Worm (Caenorhabditis elegans) whole organism, L2 larva: ENCODE measurements around the gene daf-6.

Experiments used
- C34F6.9 ChIP-seq: fragments of 150-350 bp; optimal IDR thresholded peaks from 2 replicates; lab custom pipeline; 2014; ENCODE audit warnings: missing biosample characterization, missing genetic modification characterization
- F13H6.1 ChIP-seq: sonication (generic microtip); optimal IDR thresholded peaks from 2 replicates; lab custom pipeline; 2016; ENCODE audit warnings: missing genetic modification characterization, missing compliant biosample characterization
- R02D3.7 ChIP-seq: fragments of 150-350 bp; optimal IDR thresholded peaks from 2 replicates; lab custom pipeline; 2014; ENCODE audit warnings: missing biosample characterization, missing genetic modification characterization
- Y55F3AM.14 ChIP-seq: fragments of 200-800 bp; sonication (Bioruptor generic); optimal IDR thresholded peaks from 2 replicates; lab custom pipeline; 2018; ENCODE audit warnings: mild to moderate bottlenecking, missing genetic modification characterization, missing compliant biosample characterization
- ZK546.5 ChIP-seq: sonication (generic microtip); optimal IDR thresholded peaks from 2 replicates; lab custom pipeline; 2017; ENCODE audit warnings: missing biosample characterization, missing genetic modification characterization
- alr-1 ChIP-seq: fragments of 150-350 bp; optimal IDR thresholded peaks from 2 replicates; lab custom pipeline; 2014; ENCODE audit warnings: missing biosample characterization, missing genetic modification characterization
- aly-2 ChIP-seq: fragments of 150-350 bp; optimal IDR thresholded peaks from 2 replicates; lab custom pipeline; 2014; ENCODE audit warnings: missing biosample characterization, missing genetic modification characterization
- ama-1 ChIP-seq: fragments of 150-350 bp; optimal IDR thresholded peaks from 2 replicates; lab custom pipeline; 2018; ENCODE audit warnings: inconsistent platforms
- blmp-1 ChIP-seq: sonication (generic microtip); optimal IDR thresholded peaks from 2 replicates; lab custom pipeline; 2017; ENCODE audit warnings: missing genetic modification characterization, mild to moderate bottlenecking, missing compliant biosample characterization, antibody characterized with exemption, moderate library complexity; ENCODE audit not compliant: insufficient read depth
- ceh-16 ChIP-seq: fragments of 150-350 bp; optimal IDR thresholded peaks from 2 replicates; lab custom pipeline; 2014; ENCODE audit warnings: missing biosample characterization, missing genetic modification characterization
- ceh-82 ChIP-seq: fragments of 150-350 bp; optimal IDR thresholded peaks from 2 replicates; lab custom pipeline; 2014; ENCODE audit warnings: missing biosample characterization, missing genetic modification characterization
- crh-2 ChIP-seq: sonication (generic microtip); optimal IDR thresholded peaks from 2 replicates; lab custom pipeline; 2017; ENCODE audit warnings: missing biosample characterization, missing genetic modification characterization
- dmd-4 ChIP-seq: sonication (generic microtip); optimal IDR thresholded peaks from 2 replicates; lab custom pipeline; 2017; ENCODE audit warnings: missing biosample characterization, missing genetic modification characterization
- egl-27 ChIP-seq: sonication (generic microtip); optimal IDR thresholded peaks from 3 replicates; lab custom pipeline; 2017; ENCODE audit warnings: missing biosample characterization, missing genetic modification reagents, missing genetic modification characterization
- elt-1 ChIP-seq: fragments of 150-350 bp; optimal IDR thresholded peaks from 2 replicates; lab custom pipeline; 2014; ENCODE audit warnings: missing biosample characterization, missing genetic modification characterization
- elt-3 ChIP-seq: sonication (generic microtip); optimal IDR thresholded peaks from 2 replicates; lab custom pipeline; 2017; ENCODE audit warnings: missing biosample characterization, missing genetic modification characterization
- fos-1 ChIP-seq: fragments of 150-350 bp; optimal IDR thresholded peaks from 2 replicates; lab custom pipeline; 2014; ENCODE audit warnings: missing biosample characterization, missing genetic modification characterization
- gmeb-1 ChIP-seq: fragments of 150-350 bp; optimal IDR thresholded peaks from 2 replicates; lab custom pipeline; 2014; ENCODE audit warnings: missing biosample characterization, missing genetic modification characterization
- lin-11 ChIP-seq: fragments of 150-350 bp; sonication (generic microtip); optimal IDR thresholded peaks from 2 replicates; lab custom pipeline; 2014; ENCODE audit warnings: missing biosample characterization, missing genetic modification characterization, inconsistent platforms, mixed read lengths
- lin-13 ChIP-seq: fragments of 150-350 bp; optimal IDR thresholded peaks from 2 replicates; lab custom pipeline; 2014; ENCODE audit warnings: missing biosample characterization, missing genetic modification reagents, missing genetic modification characterization
- lin-39 ChIP-seq: fragments of 150-350 bp; optimal IDR thresholded peaks from 2 replicates; lab custom pipeline; 2014; ENCODE audit warnings: missing biosample characterization, missing genetic modification reagents, missing genetic modification characterization
- lsy-2 ChIP-seq, 2 experiments: fragments of 150-350 bp in 1 of 2; sonication (generic microtip) in 1 of 2; optimal IDR thresholded peaks; 2 replicates each; lab custom pipeline; 2014 to 2017; ENCODE audit warnings: missing biosample characterization in 2 of 2, missing genetic modification characterization in 2 of 2
- mab-5 ChIP-seq: fragments of 150-350 bp; optimal IDR thresholded peaks from 2 replicates; lab custom pipeline; 2014; ENCODE audit warnings: missing biosample characterization, missing genetic modification characterization
- mbf-1 ChIP-seq: sonication (generic microtip); optimal IDR thresholded peaks from 2 replicates; lab custom pipeline; 2017; ENCODE audit warnings: missing biosample characterization, missing genetic modification characterization
- mdl-1 ChIP-seq, 2 experiments: fragments of 150-350 bp in 1 of 2; sonication (generic microtip) in 1 of 2; optimal IDR thresholded peaks; 2 replicates each; lab custom pipeline; 2017; ENCODE audit warnings: missing biosample characterization in 2 of 2, missing genetic modification characterization in 2 of 2
- nhr-10 ChIP-seq: sonication (generic microtip); optimal IDR thresholded peaks from 2 replicates; lab custom pipeline; 2017; ENCODE audit warnings: missing biosample characterization, missing genetic modification characterization
- nhr-11 ChIP-seq: fragments of 150-350 bp; optimal IDR thresholded peaks from 2 replicates; lab custom pipeline; 2014; ENCODE audit warnings: missing biosample characterization, missing genetic modification characterization
- nhr-12 ChIP-seq: fragments of 150-350 bp; optimal IDR thresholded peaks from 2 replicates; lab custom pipeline; 2014; ENCODE audit warnings: missing biosample characterization, missing genetic modification characterization
- nhr-129 ChIP-seq: fragments of 150-350 bp; optimal IDR thresholded peaks from 2 replicates; lab custom pipeline; 2014; ENCODE audit warnings: missing biosample characterization, missing genetic modification characterization
- nhr-21 ChIP-seq: fragments of 150-350 bp; optimal IDR thresholded peaks from 2 replicates; lab custom pipeline; 2014; ENCODE audit warnings: missing biosample characterization, missing genetic modification characterization
- nhr-23 ChIP-seq: fragments of 150-350 bp; optimal IDR thresholded peaks from 2 replicates; lab custom pipeline; 2014; ENCODE audit warnings: missing biosample characterization, missing genetic modification reagents, missing genetic modification characterization
- nhr-237 ChIP-seq: fragments of 150-350 bp; optimal IDR thresholded peaks from 2 replicates; lab custom pipeline; 2014; ENCODE audit warnings: missing biosample characterization, missing genetic modification characterization
- nhr-25 ChIP-seq: fragments of 150-350 bp; sonication (generic microtip); optimal IDR thresholded peaks from 3 replicates; lab custom pipeline; 2014; ENCODE audit warnings: missing biosample characterization, missing genetic modification characterization
- nhr-6 ChIP-seq: fragments of 150-350 bp; optimal IDR thresholded peaks from 2 replicates; lab custom pipeline; 2014; ENCODE audit warnings: missing biosample characterization, missing genetic modification characterization
- nhr-77 ChIP-seq: fragments of 150-350 bp; optimal IDR thresholded peaks from 2 replicates; lab custom pipeline; 2014; ENCODE audit warnings: missing biosample characterization, missing genetic modification characterization
- peb-1 ChIP-seq: fragments of 150-350 bp; optimal IDR thresholded peaks from 2 replicates; lab custom pipeline; 2014; ENCODE audit warnings: missing biosample characterization, missing genetic modification characterization
- sem-4 ChIP-seq: fragments of 150-350 bp; optimal IDR thresholded peaks from 2 replicates; lab custom pipeline; 2014; ENCODE audit warnings: missing biosample characterization, missing genetic modification reagents, missing genetic modification characterization
- skn-1 ChIP-seq: sonication (generic microtip); optimal IDR thresholded peaks from 2 replicates; lab custom pipeline; 2017; ENCODE audit warnings: missing biosample characterization, missing genetic modification characterization
- sma-3 ChIP-seq: sonication (generic microtip); optimal IDR thresholded peaks from 2 replicates; lab custom pipeline; 2016; ENCODE audit warnings: missing genetic modification reagents, missing genetic modification characterization, missing compliant biosample characterization
- sma-9 ChIP-seq, 2 experiments: fragments of 150-350 bp in 1 of 2; sonication (generic microtip) in 1 of 2; optimal IDR thresholded peaks; 2 replicates each; lab custom pipeline; 2014 to 2016; ENCODE audit warnings: missing genetic modification characterization in 2 of 2, mild to moderate bottlenecking in 1 of 2, missing biosample characterization in 1 of 2, missing compliant biosample characterization in 1 of 2, missing genetic modification reagents in 1 of 2, moderate library complexity in 1 of 2
- snpc-4 ChIP-seq: fragments of 150-350 bp; optimal IDR thresholded peaks from 2 replicates; lab custom pipeline; 2014; ENCODE audit warnings: missing biosample characterization, missing genetic modification characterization
- unc-39 ChIP-seq: fragments of 150-350 bp; optimal IDR thresholded peaks from 2 replicates; lab custom pipeline; 2014; ENCODE audit warnings: missing biosample characterization, missing genetic modification characterization
- unc-55 ChIP-seq: fragments of 150-350 bp; sonication (generic microtip); optimal IDR thresholded peaks from 3 replicates; lab custom pipeline; 2014; ENCODE audit warnings: missing biosample characterization, missing genetic modification reagents, missing genetic modification characterization
- unc-62 ChIP-seq: fragments of 150-350 bp; optimal IDR thresholded peaks from 2 replicates; lab custom pipeline; 2014; ENCODE audit warnings: missing biosample characterization, missing genetic modification reagents, missing genetic modification characterization
- zag-1 ChIP-seq: fragments of 150-350 bp; optimal IDR thresholded peaks from 2 replicates; lab custom pipeline; 2014; ENCODE audit warnings: missing biosample characterization, missing genetic modification characterization
- ztf-1 ChIP-seq: fragments of 200-800 bp; sonication (Bioruptor generic); conservative IDR thresholded peaks from 2 replicates; pipeline ENCODE4 v1.3.6; 2022; ENCODE audit warnings: missing genetic modification characterization, missing compliant biosample characterization
- ztf-11 ChIP-seq: sonication (generic microtip); optimal IDR thresholded peaks from 2 replicates; lab custom pipeline; 2017; ENCODE audit warnings: missing biosample characterization, missing genetic modification characterization
- ztf-4 ChIP-seq: fragments of 150-350 bp; optimal IDR thresholded peaks from 2 replicates; lab custom pipeline; 2014; ENCODE audit warnings: missing biosample characterization, missing genetic modification characterization

daf-6 gene

ce11 chrX:14853712-14854217 is 34.5 kb upstream of the daf-6 start, which contains the start of the genes C27C12.1 and C27C12.4:
TSS of gene C27C12.1 (minus strand) at chrX:14853762.
TSS of gene C27C12.4 (plus strand) at chrX:14854086.
- no peak for TF ChIP-seq nhr-23 (tag; lab: Kevin White, UChicago)
- no peak for TF ChIP-seq unc-62
- TF ChIP-seq nhr-12 (tag; lab: Kevin White, UChicago): no peak
- TF ChIP-seq ama-1 (lab: Kevin White, UChicago): no peak
- TF ChIP-seq nhr-129 (tag; lab: Kevin White, UChicago): peak; percentile 93
- TF ChIP-seq aly-2 (tag; lab: Kevin White, UChicago): no peak
- no peak for TF ChIP-seq lin-39 (tag; lab: Kevin White, UChicago)
- TF ChIP-seq lin-13: peak; percentile 89
- TF ChIP-seq peb-1: no peak
- TF ChIP-seq ceh-16: peak; percentile 73
- TF ChIP-seq elt-3 (tag; lab: Kevin White, UChicago): no peak
- peak; percentile 70 for TF ChIP-seq snpc-4 (tag; lab: Kevin White, UChicago)
- TF ChIP-seq nhr-25: no peak
- no peak for TF ChIP-seq nhr-10
- peak; percentile 81 for TF ChIP-seq zag-1 (tag; lab: Kevin White, UChicago)
- peak; percentile 44 for TF ChIP-seq Y55F3AM.14 (GFP tag; lab: Kevin White, UChicago)
- TF ChIP-seq nhr-77 (tag; lab: Kevin White, UChicago): peak; percentile 43
- TF ChIP-seq egl-27 (tag; lab: Kevin White, UChicago): peak; percentile 79
- TF ChIP-seq crh-2 (tag; lab: Kevin White, UChicago): peak; percentile 92
- peak; percentile 82 for TF ChIP-seq mab-5 (tag; lab: Kevin White, UChicago)
- TF ChIP-seq R02D3.7 (tag; lab: Kevin White, UChicago): peak; percentile 11
- TF ChIP-seq fos-1 (tag; lab: Kevin White, UChicago): peak; percentile 74
- no peak for TF ChIP-seq elt-1 (tag; lab: Kevin White, UChicago)
- peak; percentile 70 for TF ChIP-seq nhr-6 (tag; lab: Kevin White, UChicago)
- no peak for TF ChIP-seq dmd-4 (tag; lab: Kevin White, UChicago)
- no peak for TF ChIP-seq mbf-1 (tag; lab: Kevin White, UChicago)
- no peak for TF ChIP-seq ZK546.5 (tag; lab: Kevin White, UChicago)
- peak; percentile 19 to 61 for TF ChIP-seq mdl-1 (tag; optimal IDR thresholded peaks at IDR 0.05; lab: Kevin White, UChicago)
- TF ChIP-seq ztf-1 (GFP tag; lab: Robert Waterston, UW): no peak
- TF ChIP-seq unc-55 (GFP tag; lab: Kevin White, UChicago): peak; percentile 96
- TF ChIP-seq blmp-1 (tag; lab: Kevin White, UChicago): peak; percentile 69
- TF ChIP-seq ztf-11 (tag; lab: Kevin White, UChicago): no peak
- no peak for TF ChIP-seq nhr-11 (tag; lab: Kevin White, UChicago)
- TF ChIP-seq gmeb-1 (tag; lab: Kevin White, UChicago): peak; percentile 83
- TF ChIP-seq ztf-4 (tag; lab: Kevin White, UChicago): peak; percentile 89
- TF ChIP-seq lsy-2 (tag; optimal IDR thresholded peaks at IDR 0.05; lab: Kevin White, UChicago): peak; percentile 64 to 89
- TF ChIP-seq C34F6.9: peak; percentile 91
- no peak for TF ChIP-seq alr-1 (tag; lab: Kevin White, UChicago)
- peak; percentile 91 for TF ChIP-seq skn-1 (tag; lab: Kevin White, UChicago)
- TF ChIP-seq unc-39: no peak
- TF ChIP-seq sma-3 (GFP tag; lab: Kevin White, UChicago): peak; percentile 87
- peak; percentile 85 for TF ChIP-seq nhr-21 (tag; lab: Kevin White, UChicago)
- TF ChIP-seq sem-4 (tag; lab: Kevin White, UChicago): peak; percentile 83
- TF ChIP-seq nhr-237 (tag; lab: Kevin White, UChicago): no peak
- TF ChIP-seq ceh-82: peak; percentile 36
- peak; percentile 92 for TF ChIP-seq F13H6.1 (tag; lab: Kevin White, UChicago)
- TF ChIP-seq sma-9 (GFP tag; optimal IDR thresholded peaks at IDR 0.05; lab: Kevin White, UChicago): peak; percentile 90
- TF ChIP-seq sma-9 (tag; optimal IDR thresholded peaks at IDR 0.05; lab: Kevin White, UChicago): no peak
- peak; percentile 89 for TF ChIP-seq lin-11
